Fruit fly (Drosophila melanogaster) whole organism, embryonic: ENCODE measurements around the gene CG5882.

ENCODE experiments used
- Abd-B ChIP-seq: fragments of 200-800 bp; sonication (Bioruptor generic); optimal IDR thresholded peaks from 2 replicates; lab custom pipeline; 2018; ENCODE audit warnings: missing biosample characterization, mild to moderate bottlenecking, missing genetic modification characterization, moderate library complexity
- Asciz ChIP-seq: fragments of 200-800 bp; sonication (Bioruptor generic); optimal IDR thresholded peaks from 2 replicates; lab custom pipeline; 2017; ENCODE audit warnings: missing biosample characterization, mild to moderate bottlenecking, missing genetic modification characterization, missing genetic modification reagents
- Atf6 ChIP-seq: fragments of 200-800 bp; sonication (Bioruptor generic); IDR thresholded peaks from 2 replicates; pipeline ENCODE4 v1.3.6; 2022; ENCODE audit warnings: missing biosample characterization, missing genetic modification characterization
- CG10209 ChIP-seq: fragments of 200-800 bp; sonication (Bioruptor generic); optimal IDR thresholded peaks from 3 replicates; lab custom pipeline; 2017; ENCODE audit warnings: missing biosample characterization, mild to moderate bottlenecking, missing genetic modification characterization, missing genetic modification reagents
- CG1024 ChIP-seq: fragments of 200-800 bp; sonication (Bioruptor generic); IDR thresholded peaks from 2 replicates; pipeline ENCODE4 v1.3.6; 2022; ENCODE audit warnings: missing biosample characterization, missing genetic modification characterization
- CG11085 ChIP-seq: fragments of 200-800 bp; sonication (Bioruptor generic); IDR thresholded peaks from 2 replicates; pipeline ENCODE4 v1.3.6; 2022; ENCODE audit warnings: missing biosample characterization, missing genetic modification characterization
- CG11093 ChIP-seq: fragments of 200-800 bp; sonication (Bioruptor generic); IDR thresholded peaks from 3 replicates; pipeline ENCODE4 v1.3.6; 2022; ENCODE audit warnings: missing biosample characterization, missing genetic modification characterization
- CG12104 ChIP-seq: fragments of 200-800 bp; sonication (Bioruptor generic); optimal IDR thresholded peaks from 3 replicates; lab custom pipeline; 2016; ENCODE audit warnings: missing biosample characterization, missing genetic modification characterization
- CG15011 ChIP-seq: fragments of 200-800 bp; sonication (Bioruptor generic); optimal IDR thresholded peaks from 3 replicates; lab custom pipeline; 2018; ENCODE audit warnings: missing biosample characterization, mild to moderate bottlenecking, missing genetic modification characterization
- CG1529 ChIP-seq: fragments of 200-800 bp; sonication (Bioruptor generic); optimal IDR thresholded peaks from 3 replicates; lab custom pipeline; 2018; ENCODE audit warnings: missing biosample characterization, missing genetic modification characterization
- CG15514 ChIP-seq: fragments of 200-800 bp; sonication (Bioruptor generic); optimal IDR thresholded peaks from 3 replicates; lab custom pipeline; 2017; ENCODE audit warnings: missing biosample characterization, missing genetic modification characterization, mild to moderate bottlenecking, moderate library complexity, missing genetic modification reagents
- CG15696 ChIP-seq: fragments of 200-800 bp; sonication (Bioruptor generic); optimal IDR thresholded peaks from 2 replicates; lab custom pipeline; 2019; ENCODE audit warnings: missing biosample characterization, mild to moderate bottlenecking, missing genetic modification characterization, moderate library complexity
- CG17802 ChIP-seq: fragments of 200-800 bp; sonication (Bioruptor generic); optimal IDR thresholded peaks from 2 replicates; lab custom pipeline; 2018; ENCODE audit warnings: missing biosample characterization, mild to moderate bottlenecking, missing genetic modification characterization, moderate library complexity
- CG1792 ChIP-seq: fragments of 200-800 bp; sonication (Bioruptor generic); optimal IDR thresholded peaks from 2 replicates; lab custom pipeline; 2016; ENCODE audit warnings: missing biosample characterization, missing genetic modification characterization
- CG32767 ChIP-seq: fragments of 200-800 bp; sonication (Bioruptor generic); IDR thresholded peaks from 2 replicates; pipeline ENCODE4 v1.3.6; 2022; ENCODE audit warnings: missing biosample characterization, missing genetic modification characterization
- CG4730 ChIP-seq: fragments of 200-800 bp; sonication (Bioruptor generic); IDR thresholded peaks from 2 replicates; pipeline ENCODE4 v1.3.6; 2022; ENCODE audit warnings: missing biosample characterization, missing genetic modification characterization
- CG5245 ChIP-seq: fragments of 200-800 bp; sonication (Bioruptor generic); optimal IDR thresholded peaks from 3 replicates; lab custom pipeline; 2016; ENCODE audit warnings: missing biosample characterization, missing genetic modification characterization
- CG7556 ChIP-seq: fragments of 200-800 bp; sonication (Bioruptor generic); optimal IDR thresholded peaks from 2 replicates; lab custom pipeline; 2017; ENCODE audit warnings: missing biosample characterization, mild to moderate bottlenecking, missing genetic modification characterization
- CG7963 ChIP-seq: fragments of 200-800 bp; sonication (Bioruptor generic); IDR thresholded peaks from 3 replicates; pipeline ENCODE4 v1.3.6; 2022; ENCODE audit warnings: missing biosample characterization, missing genetic modification characterization; ENCODE audit not compliant: partially characterized antibody
- CG8924 ChIP-seq: fragments of 200-800 bp; optimal IDR thresholded peaks from 3 replicates; lab custom pipeline; 2019; ENCODE audit warnings: missing biosample characterization, mild to moderate bottlenecking, missing genetic modification characterization, moderate library complexity
- CG8944 ChIP-seq: fragments of 200-800 bp; sonication (Bioruptor generic); optimal IDR thresholded peaks from 3 replicates; lab custom pipeline; 2016; ENCODE audit warnings: missing biosample characterization, missing genetic modification characterization
- CG9876 ChIP-seq: fragments of 200-800 bp; sonication (Bioruptor generic); optimal IDR thresholded peaks from 2 replicates; lab custom pipeline; 2016; ENCODE audit warnings: missing biosample characterization, missing genetic modification characterization
- CTCF ChIP-seq: fragments of 200-800 bp; sonication (Bioruptor generic); optimal IDR thresholded peaks from 2 replicates; lab custom pipeline; 2017; ENCODE audit warnings: missing biosample characterization, mild to moderate bottlenecking, missing genetic modification characterization, moderate library complexity
- D19B ChIP-seq: fragments of 200-800 bp; sonication (Bioruptor generic); optimal IDR thresholded peaks from 2 replicates; lab custom pipeline; 2017; ENCODE audit warnings: missing biosample characterization, mild to moderate bottlenecking, missing genetic modification characterization
- Dbx ChIP-seq: fragments of 200-800 bp; sonication (Bioruptor generic); IDR thresholded peaks from 3 replicates; pipeline ENCODE4 v1.3.6; 2022; ENCODE audit warnings: missing biosample characterization, missing genetic modification characterization
- Dfd ChIP-seq, 2 experiments: fragments of >200 bp; optimal IDR thresholded peaks; 2 replicates each; lab custom pipeline; 2017; ENCODE audit warnings: missing biosample characterization in 2 of 2, missing genetic modification characterization in 2 of 2
- Fer3 ChIP-seq: fragments of 200-800 bp; sonication (Bioruptor generic); optimal IDR thresholded peaks from 2 replicates; lab custom pipeline; 2018; ENCODE audit warnings: missing biosample characterization, mild to moderate bottlenecking, missing genetic modification characterization, moderate library complexity
- HHEX ChIP-seq: fragments of 200-800 bp; sonication (Bioruptor generic); optimal IDR thresholded peaks from 3 replicates; lab custom pipeline; 2017; ENCODE audit warnings: missing biosample characterization, mild to moderate bottlenecking, missing genetic modification characterization, missing genetic modification reagents
- Hr39 ChIP-seq: fragments of >200 bp; optimal IDR thresholded peaks from 2 replicates; lab custom pipeline; 2017
- Lhr ChIP-seq: fragments of 200-800 bp; sonication (Bioruptor generic); optimal IDR thresholded peaks from 3 replicates; lab custom pipeline; 2017; ENCODE audit warnings: mild to moderate bottlenecking, missing biosample characterization, missing genetic modification reagents, missing genetic modification characterization
- Lim3 ChIP-seq: fragments of 200-800 bp; sonication (Bioruptor generic); IDR thresholded peaks from 2 replicates; pipeline ENCODE4 v1.3.6; 2022; ENCODE audit warnings: missing biosample characterization, missing genetic modification characterization
- Max ChIP-seq: fragments of 200-800 bp; sonication (Bioruptor generic); optimal IDR thresholded peaks from 2 replicates; lab custom pipeline; 2016; ENCODE audit warnings: missing biosample characterization, mild to moderate bottlenecking, missing genetic modification characterization
- NC2α ChIP-seq: fragments of 200-800 bp; sonication (Bioruptor generic); optimal IDR thresholded peaks from 2 replicates; lab custom pipeline; 2016; ENCODE audit warnings: missing biosample characterization, missing genetic modification characterization
- Scr ChIP-seq: fragments of 200-800 bp; sonication (Bioruptor generic); IDR thresholded peaks from 2 replicates; pipeline ENCODE4 v1.3.6; 2022; ENCODE audit warnings: missing biosample characterization, missing genetic modification characterization; ENCODE audit not compliant: partially characterized antibody
- al ChIP-seq: fragments of 200-800 bp; sonication (Bioruptor generic); IDR thresholded peaks from 2 replicates; pipeline ENCODE4 v1.3.6; 2022; ENCODE audit warnings: missing biosample characterization, missing genetic modification characterization
- aop ChIP-seq: fragments of 200-800 bp; sonication (Bioruptor generic); IDR thresholded peaks from 2 replicates; pipeline ENCODE4 v1.3.6; 2022; ENCODE audit warnings: missing biosample characterization, missing genetic modification characterization
- ato ChIP-seq: fragments of 200-800 bp; sonication (Bioruptor generic); IDR thresholded peaks from 2 replicates; pipeline ENCODE4 v1.3.6; 2022; ENCODE audit warnings: missing biosample characterization, missing genetic modification characterization; ENCODE audit not compliant: partially characterized antibody
- bcd ChIP-seq: fragments of 200-800 bp; sonication (Bioruptor generic); optimal IDR thresholded peaks from 2 replicates; lab custom pipeline; 2017; ENCODE audit warnings: missing biosample characterization, mild to moderate bottlenecking, missing genetic modification characterization
- ci ChIP-seq: fragments of 200-800 bp; sonication (Bioruptor generic); IDR thresholded peaks from 3 replicates; pipeline ENCODE4 v1.3.6; 2022; ENCODE audit warnings: missing biosample characterization, missing genetic modification characterization
- dati ChIP-seq: fragments of 200-800 bp; sonication (Bioruptor generic); IDR thresholded peaks from 2 replicates; pipeline ENCODE4 v1.3.6; 2022; ENCODE audit warnings: missing biosample characterization, missing genetic modification characterization
- disco-r ChIP-seq: fragments of 200-800 bp; sonication (Bioruptor generic); optimal IDR thresholded peaks from 2 replicates; lab custom pipeline; 2016; ENCODE audit warnings: missing biosample characterization, missing genetic modification characterization
- emc ChIP-seq: fragments of 200-800 bp; sonication (Bioruptor generic); optimal IDR thresholded peaks from 2 replicates; lab custom pipeline; 2016; ENCODE audit warnings: missing biosample characterization, missing genetic modification characterization
- knrl ChIP-seq: fragments of 200-800 bp; sonication (Bioruptor generic); IDR thresholded peaks from 3 replicates; pipeline ENCODE4 v1.3.6; 2022; ENCODE audit warnings: missing biosample characterization, missing genetic modification characterization; ENCODE audit not compliant: partially characterized antibody
- lbe ChIP-seq: fragments of 200-800 bp; sonication (Bioruptor generic); optimal IDR thresholded peaks from 2 replicates; lab custom pipeline; 2016; ENCODE audit warnings: missing biosample characterization, mild to moderate bottlenecking, missing genetic modification characterization
- mirr ChIP-seq: fragments of 200-800 bp; sonication (Bioruptor generic); optimal IDR thresholded peaks from 3 replicates; lab custom pipeline; 2018; ENCODE audit warnings: missing biosample characterization, mild to moderate bottlenecking, missing genetic modification characterization
- pan ChIP-seq, 4 experiments: fragments of >200 bp in 3 of 4; fragments of 200-800 bp in 1 of 4; sonication (Bioruptor generic) in 1 of 4; optimal IDR thresholded peaks in 3 of 4; IDR thresholded peaks in 1 of 4; 2 replicates each; pipeline versions ENCODE4 v1.3.6 to Lab custom; 2017 to 2022; ENCODE audit warnings: missing biosample characterization in 2 of 4, missing genetic modification characterization in 2 of 4, mixed read lengths in 1 of 4
- pum ChIP-seq: fragments of 200-800 bp; sonication (Bioruptor generic); optimal IDR thresholded peaks from 2 replicates; lab custom pipeline; 2016; ENCODE audit warnings: missing biosample characterization, missing genetic modification characterization
- rib ChIP-seq: fragments of 200-800 bp; sonication (Bioruptor generic); IDR thresholded peaks from 2 replicates; pipeline ENCODE4 v1.3.6; 2022; ENCODE audit warnings: missing biosample characterization, missing genetic modification characterization
- vfl ChIP-seq: fragments of 200-800 bp; sonication (Bioruptor generic); optimal IDR thresholded peaks from 2 replicates; lab custom pipeline; 2016; ENCODE audit warnings: missing biosample characterization, missing genetic modification characterization

The CG5882 gene

dm6 chr3R:27135692-27136641 is 17.5 kb downstream of the CG5882 start (continued):
- TF ChIP-seq Scr (no peak), CG11093 (peak; percentile 49; the same call in 1 of the 3 replicates), bcd (GFP tag; lab: Kevin White, UChicago) (peak; percentile 60), CG7556 (GFP tag; lab: Kevin White, UChicago) (peak; percentile 65), ci (GFP tag; lab: Robert Waterston, UW) (peak; percentile 85), pum (peak; percentile 47), CG9876 (GFP tag; lab: Kevin White, UChicago) (peak; percentile 43), mirr (GFP tag; lab: Kevin White, UChicago) (peak; percentile 4), disco-r (GFP tag; lab: Kevin White, UChicago) (peak; percentile 9), vfl (GFP tag; lab: Kevin White, UChicago) (no peak), CG15011 (GFP tag; lab: Kevin White, UChicago) (peak; percentile 71), Lim3 (GFP tag; lab: Robert Waterston, UW) (no peak), CG17802 (peak; percentile 12), CG15514 (peak; percentile 41), Max (GFP tag; lab: Kevin White, UChicago) (peak; percentile 49), CG32767 (GFP tag; lab: Robert Waterston, UW) (peak; percentile 57; the same call in 1 of the 2 replicates), CG12104 (peak; percentile 41), CG11085 (GFP tag; lab: Robert Waterston, UW) (no peak), CG4730 (0 out of 2 replicates have a peak, but pooled peaks have one; percentile 9), Dbx (GFP tag; lab: Robert Waterston, UW) (no peak), CG7963 (GFP tag; lab: Robert Waterston, UW) (no peak), ato (GFP tag; lab: Robert Waterston, UW) (no peak), HHEX (GFP tag; lab: Kevin White, UChicago) (peak; percentile 69), dati (no peak), emc (GFP tag; lab: Kevin White, UChicago) (no peak), CG10209 (GFP tag; lab: Kevin White, UChicago) (peak; percentile 82), Fer3 (tag; lab: Kevin White, UChicago) (peak; percentile 41), Atf6 (GFP tag; lab: Robert Waterston, UW) (no peak; the same call in 1 of the 2 replicates), Abd-B (GFP tag; lab: Kevin White, UChicago) (no peak), CG1529 (GFP tag; lab: Kevin White, UChicago) (peak; percentile 78), CG8924 (peak; percentile 72), CG1024 (GFP tag; lab: Robert Waterston, UW) (peak; percentile 61), Asciz (GFP tag; lab: Kevin White, UChicago) (peak; percentile 89), rib (GFP tag; lab: Robert Waterston, UW) (no peak), aop (GFP tag; lab: Robert Waterston, UW) (no peak), Lhr (GFP tag; lab: Kevin White, UChicago) (peak; percentile 67), lbe (GFP tag; lab: Kevin White, UChicago) (no peak), Hr39 (lab: Kevin White, UChicago) (no peak), pan (optimal IDR thresholded peaks at IDR 0.05; lab: Kevin White, UChicago) (no peak), pan (GFP tag; optimal IDR thresholded peaks at IDR 0.05 in 1 of 2, IDR thresholded peaks at IDR 0.05 in 1 of 2) (peak in 1 of 2 experiments; percentile 58), CTCF (GFP tag; lab: Kevin White, UChicago) (peak; percentile 31), CG5245 (peak; percentile 53), al (no peak), CG1792 (GFP tag; lab: Kevin White, UChicago) (peak; percentile 74), NC2α (peak; percentile 80), Dfd (GFP tag; optimal IDR thresholded peaks at IDR 0.05; lab: Kevin White, UChicago) (no peak), D19B (GFP tag; lab: Kevin White, UChicago) (no peak), knrl (GFP tag; lab: Robert Waterston, UW) (no peak), CG8944 (GFP tag; lab: Kevin White, UChicago) (peak; percentile 46), CG15696 (tag; lab: Kevin White, UChicago) (peak; percentile 94)
